Worm (Caenorhabditis elegans) whole organism, young adult: Measurements from ENCODE around the gene F58B4.5.

Experiments
- B0019.2 ChIP-seq: fragments of 200-800 bp; sonication (Bioruptor generic); conservative IDR thresholded peaks from 2 replicates; pipeline ENCODE4 v1.3.6; 2022; ENCODE audit warnings: missing genetic modification reagents, missing genetic modification characterization, missing compliant biosample characterization
- B0261.1 ChIP-seq: sonication (generic microtip); optimal IDR thresholded peaks from 2 replicates; lab custom pipeline; 2016; ENCODE audit warnings: mild to moderate bottlenecking, missing genetic modification characterization, moderate library complexity, missing compliant biosample characterization
- C17E4.6 ChIP-seq: fragments of 200-800 bp; sonication (Bioruptor generic); IDR thresholded peaks from 2 replicates; pipeline ENCODE4 v1.3.6; 2022; ENCODE audit warnings: missing genetic modification reagents, missing genetic modification characterization, missing compliant biosample characterization
- F22D6.2 ChIP-seq: sonication (generic microtip); optimal IDR thresholded peaks from 2 replicates; lab custom pipeline; 2016; ENCODE audit warnings: mild to moderate bottlenecking, missing genetic modification characterization, missing compliant biosample characterization
- F37B4.10 ChIP-seq: fragments of 200-800 bp; sonication (Bioruptor generic); IDR thresholded peaks from 2 replicates; pipeline ENCODE4 v1.3.6; 2022; ENCODE audit warnings: missing genetic modification characterization, missing compliant biosample characterization
- F49E8.2 ChIP-seq: sonication (generic microtip); optimal IDR thresholded peaks from 3 replicates; lab custom pipeline; 2017; ENCODE audit warnings: missing genetic modification characterization, mild to moderate bottlenecking, missing compliant biosample characterization, antibody characterized with exemption, moderate library complexity; ENCODE audit not compliant: insufficient read depth
- F52B5.7 ChIP-seq: sonication (generic microtip); optimal IDR thresholded peaks from 2 replicates; lab custom pipeline; 2016; ENCODE audit warnings: mild to moderate bottlenecking, missing genetic modification characterization, missing compliant biosample characterization
- F55B11.4 ChIP-seq: sonication (generic microtip); optimal IDR thresholded peaks from 2 replicates; lab custom pipeline; 2016; ENCODE audit warnings: missing compliant biosample characterization, missing genetic modification characterization, borderline replicate concordance; ENCODE audit not compliant: insufficient read depth
- F57A8.1 ChIP-seq: fragments of 200-800 bp; sonication (Bioruptor generic); optimal IDR thresholded peaks from 2 replicates; lab custom pipeline; 2018; ENCODE audit warnings: mild to moderate bottlenecking, missing genetic modification characterization, moderate library complexity, missing compliant biosample characterization
- F57C9.4 ChIP-seq: sonication (generic microtip); optimal IDR thresholded peaks from 2 replicates; lab custom pipeline; 2017; ENCODE audit warnings: mild to moderate bottlenecking, missing genetic modification characterization, missing compliant biosample characterization
- K11D2.4 ChIP-seq: fragments of 200-800 bp; sonication (Bioruptor generic); IDR thresholded peaks from 2 replicates; pipeline ENCODE4 v1.3.6; 2022; ENCODE audit warnings: missing genetic modification reagents, missing genetic modification characterization, missing compliant biosample characterization
- T26A5.8 ChIP-seq: sonication (generic microtip); optimal IDR thresholded peaks from 2 replicates; lab custom pipeline; 2016; ENCODE audit warnings: missing genetic modification characterization, missing compliant biosample characterization
- Y53G8AR.9 ChIP-seq: fragments of 200-800 bp; sonication (Bioruptor generic); conservative IDR thresholded peaks from 2 replicates; pipeline ENCODE4 v1.3.6; 2022; ENCODE audit warnings: missing genetic modification reagents, missing genetic modification characterization, missing compliant biosample characterization
- ama-1 ChIP-seq, 3 experiments: fragments of 150-350 bp in 1 of 3; sonication (generic microtip) in 2 of 3; optimal IDR thresholded peaks; 2 replicates each; lab custom pipeline; 2014 to 2018; ENCODE audit warnings: missing biosample characterization in 2 of 3, missing genetic modification characterization in 2 of 3, missing genetic modification reagents in 2 of 3
- aptf-2 ChIP-seq: fragments of 200-800 bp; sonication (Bioruptor generic); conservative IDR thresholded peaks from 2 replicates; pipeline ENCODE4 v1.3.6; 2022; ENCODE audit warnings: missing genetic modification reagents, missing genetic modification characterization, missing compliant biosample characterization
- athp-1 ChIP-seq: sonication (generic microtip); optimal IDR thresholded peaks from 2 replicates; lab custom pipeline; 2017; ENCODE audit warnings: mild to moderate bottlenecking, missing genetic modification characterization, missing compliant biosample characterization
- attf-3 ChIP-seq: fragments of 200-800 bp; sonication (Bioruptor generic); conservative IDR thresholded peaks from 2 replicates; pipeline ENCODE4 v1.3.6; 2022; ENCODE audit warnings: missing genetic modification reagents, missing genetic modification characterization, missing compliant biosample characterization
- attf-5 ChIP-seq: fragments of 200-800 bp; sonication (Bioruptor generic); optimal IDR thresholded peaks from 2 replicates; lab custom pipeline; 2018; ENCODE audit warnings: mild to moderate bottlenecking, missing genetic modification characterization, missing compliant biosample characterization
- bed-1 ChIP-seq: fragments of 200-800 bp; sonication (Bioruptor generic); IDR thresholded peaks from 2 replicates; pipeline ENCODE4 v1.3.6; 2022; ENCODE audit warnings: missing genetic modification reagents, missing genetic modification characterization, missing compliant biosample characterization
- bed-2 ChIP-seq: fragments of 200-800 bp; sonication (Bioruptor generic); IDR thresholded peaks from 2 replicates; pipeline ENCODE4 v1.3.6; 2022; ENCODE audit warnings: missing genetic modification reagents, missing genetic modification characterization, missing compliant biosample characterization
- cebp-2 ChIP-seq: fragments of 200-800 bp; sonication (Bioruptor generic); IDR thresholded peaks from 2 replicates; pipeline ENCODE4 v1.3.6; 2022; ENCODE audit warnings: missing genetic modification characterization, missing compliant biosample characterization
- egl-18 ChIP-seq: fragments of 200-800 bp; sonication (Bioruptor generic); IDR thresholded peaks from 2 replicates; pipeline ENCODE4 v1.3.6; 2022; ENCODE audit warnings: missing genetic modification reagents, missing genetic modification characterization, missing compliant biosample characterization
- egrh-3 ChIP-seq: fragments of 200-800 bp; sonication (Bioruptor generic); IDR thresholded peaks from 2 replicates; pipeline ENCODE4 v1.3.6; 2022; ENCODE audit warnings: missing genetic modification reagents, missing genetic modification characterization, missing compliant biosample characterization
- gei-17 ChIP-seq: fragments of 200-800 bp; sonication (Bioruptor generic); optimal IDR thresholded peaks from 2 replicates; lab custom pipeline; 2018; ENCODE audit warnings: mild to moderate bottlenecking, missing genetic modification characterization, missing compliant biosample characterization
- him-1 ChIP-seq: sonication (generic microtip); optimal IDR thresholded peaks from 2 replicates; lab custom pipeline; 2016; ENCODE audit warnings: missing genotype, missing genetic modification reagents, missing genetic modification characterization, missing compliant biosample characterization
- hlh-26 ChIP-seq: fragments of 200-800 bp; sonication (Bioruptor generic); conservative IDR thresholded peaks from 2 replicates; pipeline ENCODE4 v1.3.6; 2022; ENCODE audit warnings: missing genetic modification reagents, missing genetic modification characterization, missing compliant biosample characterization
- hmg-20 ChIP-seq: fragments of 200-800 bp; sonication (Bioruptor generic); IDR thresholded peaks from 2 replicates; pipeline ENCODE4 v1.3.6; 2022; ENCODE audit warnings: missing genetic modification reagents, missing genetic modification characterization, missing compliant biosample characterization
- let-607 ChIP-seq, 2 experiments: fragments of 200-800 bp in 1 of 2; sonication (Bioruptor generic) in 1 of 2; sonication (generic microtip) in 1 of 2; optimal IDR thresholded peaks; 2 replicates each; lab custom pipeline; 2016 to 2018; ENCODE audit warnings: mild to moderate bottlenecking in 2 of 2, missing compliant biosample characterization in 2 of 2, missing genetic modification characterization in 2 of 2, moderate library complexity in 2 of 2, missing genotype in 1 of 2
- lin-26 ChIP-seq: fragments of 200-800 bp; sonication (Bioruptor generic); IDR thresholded peaks from 2 replicates; pipeline ENCODE4 v1.3.6; 2022; ENCODE audit warnings: missing genetic modification reagents, missing genetic modification characterization, missing compliant biosample characterization
- lin-35 ChIP-seq, 3 experiments: fragments of 150-350 bp in 2 of 3; sonication (generic microtip) in 1 of 3; optimal IDR thresholded peaks; 2 replicates each; lab custom pipeline; 2014 to 2018; ENCODE audit warnings: missing biosample characterization in 3 of 3, missing genetic modification characterization in 3 of 3, missing genetic modification reagents in 3 of 3
- lir-1 ChIP-seq: fragments of 200-800 bp; sonication (Bioruptor generic); conservative IDR thresholded peaks from 2 replicates; pipeline ENCODE4 v1.3.6; 2022; ENCODE audit warnings: missing genetic modification reagents, missing genetic modification characterization, missing compliant biosample characterization
- madf-3 ChIP-seq: fragments of 200-800 bp; sonication (Bioruptor generic); IDR thresholded peaks from 2 replicates; pipeline ENCODE4 v1.3.6; 2022; ENCODE audit warnings: missing genetic modification reagents, missing genetic modification characterization, missing compliant biosample characterization
- madf-6 ChIP-seq: fragments of 200-800 bp; sonication (Bioruptor generic); IDR thresholded peaks from 2 replicates; pipeline ENCODE4 v1.3.6; 2022; ENCODE audit warnings: missing genetic modification reagents, missing genetic modification characterization, missing compliant biosample characterization
- mcd-1 ChIP-seq: fragments of 200-800 bp; sonication (Bioruptor generic); IDR thresholded peaks from 2 replicates; pipeline ENCODE4 v1.3.6; 2022; ENCODE audit warnings: missing genetic modification reagents, missing genetic modification characterization, missing compliant biosample characterization
- mes-4 ChIP-seq: sonication (generic microtip); optimal IDR thresholded peaks from 2 replicates; lab custom pipeline; 2016; ENCODE audit warnings: missing genotype, missing genetic modification characterization, missing compliant biosample characterization
- nhr-27 ChIP-seq: fragments of 200-800 bp; sonication (Bioruptor generic); optimal IDR thresholded peaks from 2 replicates; lab custom pipeline; 2018; ENCODE audit warnings: mild to moderate bottlenecking, missing genetic modification characterization, moderate library complexity, missing compliant biosample characterization
- rec-8 ChIP-seq, 2 experiments: sonication (generic microtip); optimal IDR thresholded peaks; 2 replicates each; lab custom pipeline; 2016; ENCODE audit warnings: mild to moderate bottlenecking in 2 of 2, missing genetic modification characterization in 2 of 2, missing genetic modification reagents in 2 of 2, missing genotype in 2 of 2, missing biosample characterization in 1 of 2, missing compliant biosample characterization in 1 of 2, moderate library complexity in 1 of 2
- sptf-2 ChIP-seq: fragments of 200-800 bp; sonication (Bioruptor generic); optimal IDR thresholded peaks from 2 replicates; lab custom pipeline; 2018; ENCODE audit warnings: mild to moderate bottlenecking, missing genetic modification characterization, missing compliant biosample characterization
- tbp1 ChIP-seq: fragments of 200-800 bp; sonication (Bioruptor generic); optimal IDR thresholded peaks from 2 replicates; lab custom pipeline; 2018; ENCODE audit warnings: mild to moderate bottlenecking, missing genetic modification characterization, missing compliant biosample characterization
- unc-62 ChIP-seq: fragments of 150-350 bp; optimal IDR thresholded peaks from 2 replicates; lab custom pipeline; 2014; ENCODE audit warnings: missing biosample characterization, missing genetic modification reagents, missing genetic modification characterization
- zfh-2 ChIP-seq: fragments of 200-800 bp; sonication (Bioruptor generic); conservative IDR thresholded peaks from 2 replicates; pipeline ENCODE4 v1.3.6; 2022; ENCODE audit warnings: missing genetic modification reagents, missing genetic modification characterization, missing compliant biosample characterization
- zim-3 ChIP-seq: sonication (generic microtip); optimal IDR thresholded peaks from 2 replicates; lab custom pipeline; 2017; ENCODE audit warnings: mild to moderate bottlenecking, missing genetic modification characterization, moderate library complexity, missing compliant biosample characterization
- ztf-18 ChIP-seq: sonication (generic microtip); optimal IDR thresholded peaks from 2 replicates; lab custom pipeline; 2016; ENCODE audit warnings: missing genotype, mild to moderate bottlenecking, missing genetic modification characterization, missing compliant biosample characterization
- ztf-6 ChIP-seq: fragments of 200-800 bp; sonication (Bioruptor generic); IDR thresholded peaks from 2 replicates; pipeline ENCODE4 v1.3.6; 2022; ENCODE audit warnings: missing genetic modification reagents, missing genetic modification characterization, missing compliant biosample characterization

Gene F58B4.5

DNA sequence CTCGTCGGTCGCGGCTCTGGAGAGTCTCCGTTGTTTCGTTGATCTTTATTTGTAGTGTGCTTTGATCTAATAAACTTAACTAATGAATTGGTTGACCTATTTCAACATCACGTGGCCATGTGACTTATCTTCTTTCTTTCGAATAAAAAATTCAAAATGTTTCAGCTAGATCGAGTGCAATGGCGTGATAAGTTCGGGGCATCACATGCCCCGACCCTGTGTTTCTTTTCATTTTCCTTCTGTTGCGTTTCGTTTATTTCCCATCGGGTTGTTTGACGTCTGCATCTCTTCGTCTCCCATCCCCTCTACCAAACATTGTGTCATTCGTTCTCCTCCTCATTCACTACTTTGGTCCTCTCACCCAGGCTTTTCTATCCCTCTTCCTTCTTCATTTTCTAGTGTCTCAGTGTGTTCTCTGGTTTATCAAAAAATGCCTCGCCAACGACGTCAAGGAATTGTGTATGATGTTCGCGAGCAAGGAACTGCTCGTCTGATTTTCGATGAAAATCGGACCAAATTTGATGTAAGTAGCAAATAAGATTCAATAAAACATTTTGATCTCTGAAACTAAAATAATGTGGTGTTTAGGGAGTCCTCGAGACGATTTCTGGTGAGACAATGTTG, 19.3 kb downstream of the F58B4.5 start, which contains the start of gene F17C11.4 (continued):
- TF ChIP-seq bed-1 (GFP tag; lab: Robert Waterston, UW) = no peak
- TF ChIP-seq F22D6.2 = peak; percentile 18
- TF ChIP-seq egrh-3 (GFP tag; lab: Robert Waterston, UW) = no peak
- TF ChIP-seq attf-5 (GFP tag; lab: Kevin White, UChicago) = peak; percentile 74
- TF ChIP-seq him-1 (tag; lab: Kevin White, UChicago) = no peak
- TF ChIP-seq ztf-6 = no peak
- TF ChIP-seq B0019.2 (GFP tag; lab: Robert Waterston, UW) = no peak
- TF ChIP-seq C17E4.6 (GFP tag; lab: Robert Waterston, UW) = no peak
- peak; percentile 66; the same call in 1 of the 2 replicates for TF ChIP-seq lin-26 (GFP tag; lab: Robert Waterston, UW)
- peak; percentile 64 for TF ChIP-seq zfh-2 (GFP tag; lab: Robert Waterston, UW)
- TF ChIP-seq F57C9.4 (tag; lab: Kevin White, UChicago) = peak; percentile 20
- TF ChIP-seq lir-1 (GFP tag; lab: Robert Waterston, UW) = no peak; the same call in 1 of the 2 replicates

DNA sequence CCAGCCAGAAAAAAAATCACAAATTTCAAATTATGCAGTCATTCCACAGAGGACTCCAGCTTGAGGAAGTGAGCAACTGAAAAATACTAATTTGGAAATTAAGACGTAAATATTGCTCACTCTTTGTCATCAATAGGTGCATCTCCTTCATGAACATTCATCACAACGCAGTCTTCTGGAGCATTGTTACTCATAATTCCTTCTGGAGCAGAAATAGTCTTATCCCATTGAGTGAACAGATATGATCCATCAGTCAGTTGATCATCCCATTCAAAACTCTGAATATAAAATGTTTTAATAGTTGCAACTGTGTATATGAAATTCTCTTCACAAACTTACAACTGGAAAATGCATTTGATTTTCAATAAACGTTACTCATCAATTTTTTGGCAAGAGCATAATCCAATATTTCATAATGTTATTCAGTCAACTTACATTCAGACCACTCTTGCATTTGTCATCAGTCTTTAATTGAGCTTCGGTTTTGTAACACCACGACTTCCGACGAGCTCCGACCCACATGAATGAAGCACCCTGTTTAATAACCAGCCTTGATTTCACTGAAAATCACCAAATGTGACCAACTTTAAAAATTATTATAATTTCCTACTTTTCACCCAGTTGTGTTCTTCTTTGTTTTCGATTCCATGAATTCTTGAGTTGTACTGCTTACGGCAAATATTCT, 21.1 kb downstream of the F58B4.5 start:
- TF ChIP-seq bed-2 (GFP tag; lab: Robert Waterston, UW) (no peak), let-607 (tag; optimal IDR thresholded peaks at IDR 0.05; lab: Kevin White, UChicago) (peak in 1 of 2 experiments; percentile 7), hlh-26 (GFP tag; lab: Robert Waterston, UW) (no peak), Y53G8AR.9 (GFP tag; lab: Robert Waterston, UW) (peak; percentile 74), nhr-27 (tag; lab: Kevin White, UChicago) (no peak), F52B5.7 (tag; lab: Kevin White, UChicago) (peak; percentile 21), madf-3 (peak; percentile 56; the same call in 1 of the 2 replicates), gei-17 (GFP tag; lab: Kevin White, UChicago) (peak; percentile 43), madf-6 (GFP tag; lab: Robert Waterston, UW) (peak; percentile 28; the same call in 1 of the 2 replicates), ama-1 (optimal IDR thresholded peaks at IDR 0.05; lab: Kevin White, UChicago) (peak; percentile 79), ama-1 (GFP tag; optimal IDR thresholded peaks at IDR 0.05; lab: Kevin White, UChicago) (peak in 1 of 2 experiments; percentile 33), aptf-2 (GFP tag; lab: Robert Waterston, UW) (no peak), unc-62 (GFP tag; lab: Kevin White, UChicago) (no peak), B0261.1 (tag; lab: Kevin White, UChicago) (no peak), F55B11.4 (tag; lab: Kevin White, UChicago) (no peak), F57C9.4 (tag; lab: Kevin White, UChicago) (no peak), cebp-2 (GFP tag; lab: Robert Waterston, UW) (no peak), bed-1 (GFP tag; lab: Robert Waterston, UW) (0 out of 2 replicates have a peak, but pooled peaks have one; percentile 18), mcd-1 (GFP tag; lab: Robert Waterston, UW) (0 out of 2 replicates have a peak, but pooled peaks have one; percentile 10), F49E8.2 (no peak), zim-3 (no peak), lin-26 (GFP tag; lab: Robert Waterston, UW) (no peak; the same call in 1 of the 2 replicates), attf-3 (GFP tag; lab: Robert Waterston, UW) (no peak), F57A8.1 (GFP tag; lab: Kevin White, UChicago) (no peak), hmg-20 (GFP tag; lab: Robert Waterston, UW) (no peak), T26A5.8 (no peak), egl-18 (no peak), tbp1 (GFP tag; lab: Kevin White, UChicago) (no peak), rec-8 (tag; optimal IDR thresholded peaks at IDR 0.05; lab: Kevin White, UChicago) (no peak), mes-4 (tag; lab: Kevin White, UChicago) (no peak), ztf-18 (tag; lab: Kevin White, UChicago) (no peak), lin-35 (GFP tag; optimal IDR thresholded peaks at IDR 0.05; lab: Kevin White, UChicago) (peak in 1 of 3 experiments; percentile 65), athp-1 (peak; percentile 40), K11D2.4 (GFP tag; lab: Robert Waterston, UW) (peak; percentile 47), F37B4.10 (GFP tag; lab: Robert Waterston, UW) (no peak), sptf-2 (GFP tag; lab: Kevin White, UChicago) (no peak)
